Fruit fly (Drosophila melanogaster) whole organism, pupa: ENCODE measurements around the gene CG6511.

Source experiments
- CG10348 ChIP-seq: fragments of 200-800 bp; sonication (Bioruptor generic); IDR thresholded peaks from 2 replicates; pipeline ENCODE4 v1.3.6; 2022; ENCODE audit warnings: missing biosample characterization, missing genetic modification characterization
- CG12605 ChIP-seq: fragments of 200-800 bp; sonication (Bioruptor generic); IDR thresholded peaks from 2 replicates; pipeline ENCODE4 v1.3.6; 2022; ENCODE audit warnings: missing biosample characterization, missing genetic modification characterization
- CG14655 ChIP-seq: fragments of 200-800 bp; sonication (Bioruptor generic); optimal IDR thresholded peaks from 3 replicates; lab custom pipeline; 2017; ENCODE audit warnings: mild to moderate bottlenecking, missing biosample characterization, missing genetic modification reagents, missing genetic modification characterization
- CG15710 ChIP-seq: fragments of 200-800 bp; sonication (Bioruptor generic); optimal IDR thresholded peaks from 2 replicates; lab custom pipeline; 2018; ENCODE audit warnings: missing biosample characterization, mild to moderate bottlenecking, missing genetic modification characterization, moderate library complexity
- CG34367 ChIP-seq: fragments of 200-800 bp; sonication (Bioruptor generic); optimal IDR thresholded peaks from 2 replicates; lab custom pipeline; 2018; ENCODE audit warnings: missing biosample characterization, mild to moderate bottlenecking, missing genetic modification characterization
- CG4496 ChIP-seq: fragments of 200-800 bp; sonication (Bioruptor generic); IDR thresholded peaks from 3 replicates; pipeline ENCODE4 v1.3.6; 2022; ENCODE audit warnings: missing biosample characterization, missing genetic modification characterization
- CG8159 ChIP-seq: fragments of 200-800 bp; sonication (Bioruptor generic); optimal IDR thresholded peaks from 3 replicates; lab custom pipeline; 2018; ENCODE audit warnings: missing biosample characterization, mild to moderate bottlenecking, missing genetic modification characterization, moderate library complexity
- CG9948 ChIP-seq: fragments of 200-800 bp; sonication (Bioruptor generic); optimal IDR thresholded peaks from 2 replicates; lab custom pipeline; 2018; ENCODE audit warnings: missing biosample characterization, mild to moderate bottlenecking, missing genetic modification characterization, moderate library complexity
- D1 ChIP-seq: fragments of 200-800 bp; sonication (Bioruptor generic); optimal IDR thresholded peaks from 2 replicates; lab custom pipeline; 2018; ENCODE audit warnings: missing biosample characterization, mild to moderate bottlenecking, missing genetic modification characterization, moderate library complexity
- EcR ChIP-seq: fragments of 200-800 bp; sonication (Bioruptor generic); optimal IDR thresholded peaks from 3 replicates; lab custom pipeline; 2019; ENCODE audit warnings: missing biosample characterization, missing genetic modification characterization, mild to moderate bottlenecking, moderate library complexity, missing genetic modification reagents
- Ets98B ChIP-seq: fragments of 200-800 bp; sonication (Bioruptor generic); IDR thresholded peaks from 2 replicates; pipeline ENCODE4 v1.3.6; 2022; ENCODE audit warnings: missing biosample characterization, missing genetic modification characterization
- Pif1A ChIP-seq: fragments of 200-800 bp; sonication (Bioruptor generic); optimal IDR thresholded peaks from 3 replicates; lab custom pipeline; 2016; ENCODE audit warnings: missing biosample characterization, missing genetic modification characterization
- gl ChIP-seq: fragments of 200-800 bp; sonication (Bioruptor generic); optimal IDR thresholded peaks from 2 replicates; lab custom pipeline; 2018; ENCODE audit warnings: missing biosample characterization, mild to moderate bottlenecking, missing genetic modification characterization

- TF ChIP-seq CG9948 = no peak
- no peak for TF ChIP-seq CG4496 (GFP tag; lab: Robert Waterston, UW)
- TF ChIP-seq CG12605 = no peak
- TF ChIP-seq gl = no peak
- TF ChIP-seq Pif1A (GFP tag; lab: Kevin White, UChicago) = no peak
- TF ChIP-seq CG8159 (tag; lab: Kevin White, UChicago) = no peak
- TF ChIP-seq EcR (GFP tag; lab: Kevin White, UChicago) = no peak
- TF ChIP-seq D1 (tag; lab: Kevin White, UChicago) = no peak
- TF ChIP-seq CG14655 (GFP tag; lab: Kevin White, UChicago) = no peak
- no peak for TF ChIP-seq CG15710 (tag; lab: Kevin White, UChicago)
- TF ChIP-seq CG34367 = no peak
- no peak for TF ChIP-seq CG10348
- TF ChIP-seq Ets98B = no peak
Measured at dm6 chr3L:8763794-8764193, 42.7 kb downstream of the CG6511 start.
